Worm (Caenorhabditis elegans): ENCODE results near the gene C29E4.14.

DNA sequence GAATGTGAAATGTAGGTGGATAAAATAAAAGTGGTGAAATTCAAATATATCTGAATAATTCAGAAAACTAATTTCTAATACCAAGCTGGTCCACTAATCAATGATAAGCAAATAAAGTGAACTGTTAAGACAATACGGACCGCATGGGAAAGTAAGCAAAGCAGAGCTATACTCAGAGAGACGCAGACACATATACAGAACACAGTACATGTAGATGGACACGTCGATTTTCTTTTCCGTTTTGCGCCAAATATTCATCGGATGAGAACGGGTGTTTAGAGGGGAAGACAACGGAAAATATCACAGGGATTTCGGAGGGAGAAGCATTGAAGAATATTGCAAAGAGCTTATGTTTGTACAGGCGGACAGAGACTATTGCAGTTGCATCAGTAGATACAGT lies 6.0 kb downstream of the C29E4.14 start:
- no peak for TF ChIP-seq fkh-10 (GFP tag; optimal IDR thresholded peaks at IDR 0.05)
- no peak for TF ChIP-seq eyg-1 (tag; optimal IDR thresholded peaks at IDR 0.05)
- no peak for TF ChIP-seq unc-86 (tag; optimal IDR thresholded peaks at IDR 0.05)
- TF ChIP-seq nhr-232 (tag; optimal IDR thresholded peaks at IDR 0.05) = no peak
- TF ChIP-seq hlh-15 (tag; optimal IDR thresholded peaks at IDR 0.05) = no peak
- TF ChIP-seq syd-9 (tag; optimal IDR thresholded peaks at IDR 0.05) = no peak
- no peak for TF ChIP-seq ama-1 (optimal IDR thresholded peaks at IDR 0.05)
- TF ChIP-seq ceh-34 (tag; optimal IDR thresholded peaks at IDR 0.05) = no peak
- TF ChIP-seq rnt-1 (tag; optimal IDR thresholded peaks at IDR 0.05) = no peak
- TF ChIP-seq zip-5 (tag; optimal IDR thresholded peaks at IDR 0.05) = no peak

Data from whole organism, late embryonic.